Fruit fly (Drosophila melanogaster) whole organism, wandering third instar larva: Measurements from ENCODE around the gene CG14454.
A peak's percentile ranks its signal among the peaks of the same experiment; 100 is the strongest.

Experiments
- CG32264 ChIP-seq: fragments of 200-800 bp; sonication (Bioruptor generic); optimal IDR thresholded peaks from 2 replicates; lab custom pipeline; 2016; ENCODE audit warnings: missing biosample characterization, missing genetic modification characterization
- CG9705 ChIP-seq: fragments of 200-800 bp; sonication (Bioruptor generic); optimal IDR thresholded peaks from 2 replicates; lab custom pipeline; 2018; ENCODE audit warnings: missing biosample characterization, mild to moderate bottlenecking, missing genetic modification characterization
- CrebA ChIP-seq: fragments of 200-800 bp; sonication (Bioruptor generic); optimal IDR thresholded peaks from 2 replicates; lab custom pipeline; 2016; ENCODE audit warnings: missing biosample characterization, mild to moderate bottlenecking, missing genetic modification characterization, borderline replicate concordance
- Dfd ChIP-seq: fragments of >200 bp; optimal IDR thresholded peaks from 2 replicates; lab custom pipeline; 2017; ENCODE audit warnings: missing biosample characterization, missing genetic modification characterization
- Dif ChIP-seq: fragments of 200-275, 200-300 bp; sonication (Bioruptor generic); optimal IDR thresholded peaks from 2 replicates; lab custom pipeline; 2018; ENCODE audit warnings: missing biosample characterization, missing genetic modification characterization; ENCODE audit not compliant: partially characterized antibody
- GATAd ChIP-seq: sonication (Bioruptor generic); optimal IDR thresholded peaks from 2 replicates; lab custom pipeline; 2016; ENCODE audit warnings: missing biosample characterization, missing genetic modification characterization
- HLH106 ChIP-seq: fragments of 200-800 bp; optimal IDR thresholded peaks from 3 replicates; lab custom pipeline; 2019; ENCODE audit warnings: missing biosample characterization, mild to moderate bottlenecking, missing genetic modification characterization, moderate library complexity
- Hnf4 ChIP-seq: fragments of 200-800 bp; sonication (Bioruptor generic); optimal IDR thresholded peaks from 2 replicates; lab custom pipeline; 2016; ENCODE audit warnings: missing biosample characterization, mild to moderate bottlenecking, missing genetic modification characterization
- Hr78 ChIP-seq: fragments of >200 bp; optimal IDR thresholded peaks from 2 replicates; lab custom pipeline; 2017; ENCODE audit warnings: missing biosample characterization, missing genetic modification characterization
- Hr83 ChIP-seq: fragments of 200-300 bp; sonication (Bioruptor generic); optimal IDR thresholded peaks from 2 replicates; lab custom pipeline; 2016; ENCODE audit warnings: missing biosample characterization, mild to moderate bottlenecking, missing genetic modification characterization, moderate library complexity; ENCODE audit not compliant: poor library complexity, severe bottlenecking
- Jra ChIP-seq: sonication (Bioruptor generic); optimal IDR thresholded peaks from 2 replicates; lab custom pipeline; 2016; ENCODE audit warnings: missing biosample characterization, missing genetic modification characterization
- Mio ChIP-seq: sonication (Bioruptor generic); optimal IDR thresholded peaks from 2 replicates; lab custom pipeline; 2016; ENCODE audit warnings: missing biosample characterization, missing genetic modification characterization
- Myc ChIP-seq: fragments of >200 bp; optimal IDR thresholded peaks from 2 replicates; lab custom pipeline; 2017
- OdsH ChIP-seq: fragments of 200-800 bp; sonication (Bioruptor generic); optimal IDR thresholded peaks from 2 replicates; lab custom pipeline; 2016; ENCODE audit warnings: missing biosample characterization, mild to moderate bottlenecking, missing genetic modification characterization
- Rel ChIP-seq, 2 experiments: fragments of 200-800 bp; sonication (Bioruptor generic) in 1 of 2; optimal IDR thresholded peaks; 2 replicates in 1 of 2; 3 replicates in 1 of 2; lab custom pipeline; 2016 to 2019; ENCODE audit warnings: mild to moderate bottlenecking in 2 of 2, missing biosample characterization in 2 of 2, missing genetic modification characterization in 2 of 2, moderate library complexity in 1 of 2
- Sp1 ChIP-seq: fragments of 200-800 bp; sonication (Bioruptor generic); optimal IDR thresholded peaks from 3 replicates; lab custom pipeline; 2019; ENCODE audit warnings: missing biosample characterization, mild to moderate bottlenecking, missing genetic modification characterization, moderate library complexity
- Vsx2 ChIP-seq: fragments of 200-300, 225-300 bp; sonication (Bioruptor generic); optimal IDR thresholded peaks from 2 replicates; lab custom pipeline; 2018; ENCODE audit warnings: missing biosample characterization, missing genetic modification characterization; ENCODE audit not compliant: partially characterized antibody
- br ChIP-seq: fragments of 200-800 bp; sonication (Bioruptor generic); optimal IDR thresholded peaks from 2 replicates; lab custom pipeline; 2016; ENCODE audit warnings: missing biosample characterization, missing genetic modification characterization
- brk ChIP-seq: fragments of 200-800 bp; sonication (Bioruptor generic); optimal IDR thresholded peaks from 2 replicates; lab custom pipeline; 2016; ENCODE audit warnings: missing biosample characterization, mild to moderate bottlenecking, missing genetic modification characterization
- dl ChIP-seq, 2 experiments: fragments of 175-275, 200-275 bp in 1 of 2; fragments of 200-275 bp in 1 of 2; sonication (Bioruptor generic); optimal IDR thresholded peaks; lab custom pipeline; 2018; ENCODE audit warnings: mild to moderate bottlenecking in 2 of 2, missing biosample characterization in 2 of 2, missing genetic modification characterization in 2 of 2, moderate library complexity in 2 of 2; ENCODE audit not compliant: partially characterized antibody in 2 of 2, insufficient read depth in 1 of 2
- dmrt93B ChIP-seq: fragments of 200-800 bp; sonication (Bioruptor generic); optimal IDR thresholded peaks from 2 replicates; lab custom pipeline; 2018; ENCODE audit warnings: missing biosample characterization, mild to moderate bottlenecking, missing genetic modification characterization
- dsf ChIP-seq: sonication (Bioruptor generic); optimal IDR thresholded peaks from 2 replicates; lab custom pipeline; 2016; ENCODE audit warnings: missing biosample characterization, missing genetic modification characterization, borderline replicate concordance
- ey ChIP-seq: fragments of 200-800 bp; sonication (Bioruptor generic); optimal IDR thresholded peaks from 2 replicates; lab custom pipeline; 2016; ENCODE audit warnings: missing biosample characterization, missing genetic modification characterization
- foxo ChIP-seq, 2 experiments: fragments of 200-800 bp; sonication (Bioruptor generic); optimal IDR thresholded peaks; 2 replicates in 1 of 2; 3 replicates in 1 of 2; lab custom pipeline; 2016 to 2017; ENCODE audit warnings: missing biosample characterization in 2 of 2, missing genetic modification characterization in 2 of 2
- fru ChIP-seq: fragments of 200-800 bp; sonication (Bioruptor generic); optimal IDR thresholded peaks from 3 replicates; lab custom pipeline; 2016; ENCODE audit warnings: missing biosample characterization, mild to moderate bottlenecking, missing genetic modification characterization
- h ChIP-seq: fragments of 200-800 bp; sonication (Bioruptor generic); optimal IDR thresholded peaks from 3 replicates; lab custom pipeline; 2016; ENCODE audit warnings: missing biosample characterization, mild to moderate bottlenecking, missing genetic modification characterization
- jim ChIP-seq: fragments of 175-275, 200-325 bp; sonication (Bioruptor generic); optimal IDR thresholded peaks from 2 replicates; lab custom pipeline; 2016; ENCODE audit warnings: missing biosample characterization, mild to moderate bottlenecking, missing genetic modification characterization
- lola ChIP-seq: fragments of >200 bp; optimal IDR thresholded peaks from 2 replicates; lab custom pipeline; 2017; ENCODE audit warnings: missing biosample characterization, missing genetic modification characterization
- pan ChIP-seq: fragments of >200 bp; optimal IDR thresholded peaks from 2 replicates; lab custom pipeline; 2017
- psq ChIP-seq: fragments of 200-800 bp; sonication (Bioruptor generic); optimal IDR thresholded peaks from 3 replicates; lab custom pipeline; 2017; ENCODE audit warnings: missing biosample characterization, mild to moderate bottlenecking, missing genetic modification characterization, moderate library complexity
- rgr ChIP-seq: fragments of 200-800 bp; sonication (Bioruptor generic); optimal IDR thresholded peaks from 3 replicates; lab custom pipeline; 2016; ENCODE audit warnings: missing biosample characterization, mild to moderate bottlenecking, missing genetic modification characterization
- sage ChIP-seq: fragments of 200-800 bp; sonication (Bioruptor generic); optimal IDR thresholded peaks from 2 replicates; lab custom pipeline; 2016; ENCODE audit warnings: missing biosample characterization, mild to moderate bottlenecking, missing genetic modification characterization
- sv ChIP-seq: fragments of 200-800 bp; sonication (Bioruptor generic); optimal IDR thresholded peaks from 3 replicates; lab custom pipeline; 2016; ENCODE audit warnings: missing biosample characterization, missing genetic modification characterization
- tai ChIP-seq: sonication (Bioruptor generic); optimal IDR thresholded peaks from 2 replicates; lab custom pipeline; 2016; ENCODE audit warnings: missing biosample characterization, missing genetic modification characterization
- usp ChIP-seq: fragments of >200 bp; optimal IDR thresholded peaks from 2 replicates; lab custom pipeline; 2017; ENCODE audit warnings: missing biosample characterization, missing genetic modification characterization

Gene CG14454

dm6 chr3L:22737732-22738611, 45.6 kb upstream of the CG14454 start, which contains the start of gene CG11241:
TSS of gene CG11241 (minus strand) at chr3L:22738420.
- TF ChIP-seq brk (GFP tag; lab: Kevin White, UChicago) = no peak
- TF ChIP-seq h = peak; percentile 26
- peak; percentile 19 for TF ChIP-seq br (GFP tag; lab: Kevin White, UChicago)
- TF ChIP-seq rgr = peak; percentile 16
- peak; percentile 54 for TF ChIP-seq Hr83
- peak in 1 of 2 experiments; percentile 62 for TF ChIP-seq dl (GFP tag; optimal IDR thresholded peaks at IDR 0.05; lab: Kevin White, UChicago; ENCODE audit: insufficient read depth in 1 of 2, partially characterized antibody in 2 of 2)
- peak; percentile 44 for TF ChIP-seq fru (GFP tag; lab: Kevin White, UChicago)
- no peak for TF ChIP-seq Rel (GFP tag; optimal IDR thresholded peaks at IDR 0.05; lab: Kevin White, UChicago)
- peak; percentile 26 for TF ChIP-seq Rel (tag; optimal IDR thresholded peaks at IDR 0.05; lab: Kevin White, UChicago)
- TF ChIP-seq Dif (GFP tag; lab: Kevin White, UChicago) = peak; percentile 58
- no peak for TF ChIP-seq CG9705
- TF ChIP-seq sv (GFP tag; lab: Kevin White, UChicago) = no peak

- TF ChIP-seq foxo (GFP tag; optimal IDR thresholded peaks at IDR 0.05; lab: Kevin White, UChicago) = no peak
- TF ChIP-seq Sp1 (GFP tag; lab: Kevin White, UChicago) = no peak
- peak; percentile 42 for TF ChIP-seq Myc (lab: Kevin White, UChicago)
- no peak for TF ChIP-seq sage (GFP tag; lab: Kevin White, UChicago)
Observed at dm6 chr3L:22733607-22734006, 41.3 kb upstream of the CG14454 start.

- TF ChIP-seq GATAd (GFP tag; lab: Kevin White, UChicago) (no peak), Rel (GFP tag; optimal IDR thresholded peaks at IDR 0.05; lab: Kevin White, UChicago) (no peak), Rel (tag; optimal IDR thresholded peaks at IDR 0.05; lab: Kevin White, UChicago) (peak; percentile 92)
Observed at dm6 chr3L:22731393-22731792, 39.1 kb upstream of the CG14454 start.

- no peak for TF ChIP-seq Rel (GFP tag; optimal IDR thresholded peaks at IDR 0.05; lab: Kevin White, UChicago)
- no peak for TF ChIP-seq Rel (tag; optimal IDR thresholded peaks at IDR 0.05; lab: Kevin White, UChicago)
- no peak for TF ChIP-seq sage (GFP tag; lab: Kevin White, UChicago)
- TF ChIP-seq Mio = no peak
- no peak for TF ChIP-seq rgr
- no peak for TF ChIP-seq dsf (GFP tag; lab: Kevin White, UChicago)
- no peak for TF ChIP-seq Hr83
- no peak for TF ChIP-seq HLH106
- TF ChIP-seq ey (GFP tag; lab: Kevin White, UChicago) = no peak
- no peak for TF ChIP-seq h
Observed at dm6 chr3L:22729466-22729865, 37.1 kb upstream of the CG14454 start, which contains the start of gene CG32454. TSS of gene CG32454 (plus strand) at chr3L:22729766.

- TF ChIP-seq OdsH (GFP tag; lab: Kevin White, UChicago) (no peak), HLH106 (peak; percentile 30), tai (no peak), Sp1 (GFP tag; lab: Kevin White, UChicago) (no peak), rgr (no peak), br (GFP tag; lab: Kevin White, UChicago) (no peak), foxo (GFP tag; optimal IDR thresholded peaks at IDR 0.05; lab: Kevin White, UChicago) (no peak), Myc (lab: Kevin White, UChicago) (peak; percentile 95), usp (GFP tag; lab: Kevin White, UChicago) (no peak), jim (no peak), Rel (GFP tag; optimal IDR thresholded peaks at IDR 0.05; lab: Kevin White, UChicago) (no peak), Rel (tag; optimal IDR thresholded peaks at IDR 0.05; lab: Kevin White, UChicago) (peak; percentile 33), psq (GFP tag; lab: Kevin White, UChicago) (no peak), Vsx2 (GFP tag; lab: Kevin White, UChicago) (peak; percentile 79), Dif (GFP tag; lab: Kevin White, UChicago) (peak; percentile 74), lola (no peak), sv (GFP tag; lab: Kevin White, UChicago) (no peak), dmrt93B (GFP tag; lab: Kevin White, UChicago) (no peak), CrebA (GFP tag; lab: Kevin White, UChicago) (no peak), Hr78 (GFP tag; lab: Kevin White, UChicago) (no peak), Mio (no peak), Dfd (GFP tag; lab: Kevin White, UChicago) (no peak), CG9705 (peak; percentile 10), dsf (GFP tag; lab: Kevin White, UChicago) (no peak), h (peak; percentile 52), fru (GFP tag; lab: Kevin White, UChicago) (no peak), Hr83 (peak; percentile 33), Jra (GFP tag; lab: Kevin White, UChicago) (no peak), CG32264 (GFP tag; lab: Kevin White, UChicago) (no peak), ey (GFP tag; lab: Kevin White, UChicago) (no peak), Hnf4 (GFP tag; lab: Kevin White, UChicago) (no peak), pan (lab: Kevin White, UChicago) (no peak), dl (GFP tag; optimal IDR thresholded peaks at IDR 0.05; lab: Kevin White, UChicago; ENCODE audit: insufficient read depth in 1 of 2, partially characterized antibody in 2 of 2) (peak; percentile 2 to 55)
Observed at dm6 chr3L:22727739-22728335, 35.5 kb upstream of the CG14454 start, which contains the start of the genes CG14450 and CG11367. TSS of gene CG14450 (minus strand) at chr3L:22727789. TSS of gene CG11367 (plus strand) at chr3L:22728111.
